Worm (Caenorhabditis elegans) whole organism, L4 larva: ENCODE data around the gene smvt-1.
A peak's percentile ranks its signal among the peaks of the same experiment; 100 is the strongest.

Experiments
- F10B5.3 ChIP-seq: sonication (generic microtip); optimal IDR thresholded peaks from 2 replicates; lab custom pipeline; 2016; ENCODE audit warnings: mild to moderate bottlenecking, missing genetic modification characterization, missing compliant biosample characterization
- F26F4.8 ChIP-seq: fragments of 200-800 bp; sonication (Bioruptor generic); conservative IDR thresholded peaks from 2 replicates; pipeline ENCODE4 v1.3.6; 2022; ENCODE audit warnings: missing genetic modification characterization, missing compliant biosample characterization
- F49E8.2 ChIP-seq: sonication (generic microtip); optimal IDR thresholded peaks from 2 replicates; lab custom pipeline; 2016; ENCODE audit warnings: missing compliant biosample characterization, mild to moderate bottlenecking, missing genetic modification characterization, borderline replicate concordance
- R02D3.7 ChIP-seq: fragments of 150-350 bp; sonication (generic microtip); optimal IDR thresholded peaks from 3 replicates; lab custom pipeline; 2014; ENCODE audit warnings: missing biosample characterization, missing genetic modification characterization
- T26A8.4 ChIP-seq: fragments of 200-800 bp; sonication (Bioruptor generic); IDR thresholded peaks from 2 replicates; pipeline ENCODE4 v1.3.6; 2022; ENCODE audit warnings: missing genetic modification characterization, missing compliant biosample characterization
- Y105C5A.15 ChIP-seq: fragments of 200-800 bp; sonication (Bioruptor generic); IDR thresholded peaks from 2 replicates; pipeline ENCODE4 v1.3.6; 2022; ENCODE audit warnings: missing genetic modification characterization, missing compliant biosample characterization
- ZK337.2 ChIP-seq: fragments of 200-800 bp; sonication (Bioruptor generic); IDR thresholded peaks from 2 replicates; pipeline ENCODE4 v1.3.6; 2022; ENCODE audit warnings: missing genetic modification reagents, missing genetic modification characterization, missing compliant biosample characterization
- aha-1 ChIP-seq: fragments of 150-350 bp; peaks from one replicate; lab custom pipeline; 2014; ENCODE audit warnings: missing biosample characterization, missing genetic modification characterization
- aly-2 ChIP-seq: sonication (generic microtip); optimal IDR thresholded peaks from 2 replicates; lab custom pipeline; 2018; ENCODE audit warnings: missing biosample characterization, missing genetic modification characterization
- arid-1 ChIP-seq: fragments of 200-800 bp; sonication (Bioruptor generic); conservative IDR thresholded peaks from 2 replicates; pipeline ENCODE4 v1.3.6; 2022; ENCODE audit warnings: missing genetic modification reagents, missing genetic modification characterization, missing compliant biosample characterization
- ceh-20 ChIP-seq: fragments of 200-800 bp; sonication (Bioruptor generic); IDR thresholded peaks from 2 replicates; pipeline ENCODE4 v1.3.6; 2022; ENCODE audit warnings: missing genetic modification reagents, missing genetic modification characterization, missing compliant biosample characterization
- ceh-28 ChIP-seq: fragments of 150-350 bp; optimal IDR thresholded peaks from 2 replicates; lab custom pipeline; 2014; ENCODE audit warnings: missing biosample characterization, missing genetic modification reagents, missing genetic modification characterization
- ceh-32 ChIP-seq: sonication (generic microtip); optimal IDR thresholded peaks from 2 replicates; lab custom pipeline; 2016; ENCODE audit warnings: mild to moderate bottlenecking, missing genetic modification characterization, missing compliant biosample characterization; ENCODE audit not compliant: poor library complexity
- ces-1 ChIP-seq: fragments of 150-350 bp; sonication (generic microtip); optimal IDR thresholded peaks from 4 replicates; lab custom pipeline; 2014; ENCODE audit warnings: missing biosample characterization, missing genetic modification reagents, missing genetic modification characterization
- daf-12 ChIP-seq: fragments of 150-350 bp; optimal IDR thresholded peaks from 2 replicates; lab custom pipeline; 2014; ENCODE audit warnings: missing biosample characterization, missing genetic modification reagents, missing genetic modification characterization
- dmd-6 ChIP-seq: fragments of 200-800 bp; sonication (Bioruptor generic); IDR thresholded peaks from 2 replicates; pipeline ENCODE4 v1.3.6; 2022; ENCODE audit warnings: missing genetic modification reagents, missing genetic modification characterization, missing compliant biosample characterization
- duxl-1 ChIP-seq: sonication (generic microtip); optimal IDR thresholded peaks from 2 replicates; lab custom pipeline; 2016; ENCODE audit warnings: mild to moderate bottlenecking, missing genetic modification characterization, moderate library complexity, missing compliant biosample characterization; ENCODE audit not compliant: poor library complexity
- fos-1 ChIP-seq: fragments of 150-350 bp; optimal IDR thresholded peaks from 2 replicates; lab custom pipeline; 2014; ENCODE audit warnings: missing biosample characterization, missing genetic modification characterization
- gei-8 ChIP-seq: fragments of 200-800 bp; sonication (Bioruptor generic); optimal IDR thresholded peaks from 2 replicates; lab custom pipeline; 2018; ENCODE audit warnings: mild to moderate bottlenecking, missing genetic modification characterization, missing compliant biosample characterization
- hif-1 ChIP-seq, 2 experiments: sonication (generic microtip); optimal IDR thresholded peaks; 2 replicates each; lab custom pipeline; 2016 to 2017; ENCODE audit warnings: missing compliant biosample characterization in 2 of 2, missing genetic modification characterization in 2 of 2, missing genetic modification reagents in 2 of 2, missing genotype in 2 of 2, mild to moderate bottlenecking in 1 of 2
- hlh-30 ChIP-seq: sonication (generic microtip); optimal IDR thresholded peaks from 2 replicates; lab custom pipeline; 2017; ENCODE audit warnings: antibody characterized with exemption, mild to moderate bottlenecking, missing genetic modification characterization, missing compliant biosample characterization; ENCODE audit not compliant: insufficient read depth
- hmg-1.1 ChIP-seq: fragments of 200-800 bp; sonication (Bioruptor generic); IDR thresholded peaks from 2 replicates; pipeline ENCODE4 v1.3.6; 2022; ENCODE audit warnings: missing genetic modification reagents, missing genetic modification characterization, missing compliant biosample characterization
- lim-7 ChIP-seq: fragments of 200-800 bp; sonication (Bioruptor generic); IDR thresholded peaks from 2 replicates; pipeline ENCODE4 v1.3.6; 2022; ENCODE audit warnings: missing genetic modification characterization, missing compliant biosample characterization
- lin-1 ChIP-seq: fragments of 200-800 bp; sonication (Bioruptor generic); IDR thresholded peaks from 2 replicates; pipeline ENCODE4 v1.3.6; 2022; ENCODE audit warnings: missing genetic modification reagents, missing genetic modification characterization, missing compliant biosample characterization
- lin-15B ChIP-seq: fragments of 150-350 bp; sonication (generic microtip); optimal IDR thresholded peaks from 3 replicates; lab custom pipeline; 2014; ENCODE audit warnings: missing biosample characterization, missing genetic modification characterization
- lin-38 ChIP-seq: fragments of 200-800 bp; sonication (Bioruptor generic); IDR thresholded peaks from 2 replicates; pipeline ENCODE4 v1.3.6; 2022; ENCODE audit warnings: missing genetic modification reagents, missing genetic modification characterization, missing compliant biosample characterization
- lir-3 ChIP-seq: sonication (generic microtip); optimal IDR thresholded peaks from 2 replicates; lab custom pipeline; 2016; ENCODE audit warnings: mild to moderate bottlenecking, missing genetic modification characterization, missing compliant biosample characterization
- madf-5 ChIP-seq, 2 experiments: fragments of 200-800 bp; sonication (Bioruptor generic); IDR thresholded peaks; 2 replicates each; pipeline ENCODE4 v1.3.6; 2022; ENCODE audit warnings: missing compliant biosample characterization in 2 of 2, missing genetic modification characterization in 2 of 2
- madf-9 ChIP-seq: fragments of 200-800 bp; sonication (Bioruptor generic); conservative IDR thresholded peaks from 2 replicates; pipeline ENCODE4 v1.3.6; 2022; ENCODE audit warnings: missing genetic modification reagents, missing genetic modification characterization, missing compliant biosample characterization
- mxl-2 ChIP-seq: fragments of 200-800 bp; sonication (Bioruptor generic); conservative IDR thresholded peaks from 2 replicates; pipeline ENCODE4 v1.3.6; 2022; ENCODE audit warnings: missing genetic modification reagents, missing genetic modification characterization, missing compliant biosample characterization
- mxl-3 ChIP-seq: fragments of 200-800 bp; sonication (Bioruptor generic); optimal IDR thresholded peaks from 2 replicates; lab custom pipeline; 2018; ENCODE audit warnings: mild to moderate bottlenecking, missing genetic modification characterization, missing compliant biosample characterization
- nhr-11 ChIP-seq: fragments of 150-350 bp; optimal IDR thresholded peaks from 2 replicates; lab custom pipeline; 2014; ENCODE audit warnings: missing biosample characterization, missing genetic modification characterization
- nhr-237 ChIP-seq: sonication (generic microtip); optimal IDR thresholded peaks from 2 replicates; lab custom pipeline; 2017; ENCODE audit warnings: missing biosample characterization, missing genetic modification characterization
- nhr-28 ChIP-seq: fragments of 150-350 bp; optimal IDR thresholded peaks from 2 replicates; lab custom pipeline; 2014; ENCODE audit warnings: missing biosample characterization, missing genetic modification characterization
- nhr-41 ChIP-seq: fragments of 200-800 bp; sonication (Bioruptor generic); IDR thresholded peaks from 2 replicates; pipeline ENCODE4 v1.3.6; 2022; ENCODE audit warnings: missing genetic modification reagents, missing genetic modification characterization, missing compliant biosample characterization
- nhr-42 ChIP-seq: fragments of 200-800 bp; sonication (Bioruptor generic); IDR thresholded peaks from 2 replicates; pipeline ENCODE4 v1.3.6; 2022; ENCODE audit warnings: missing genetic modification characterization, missing compliant biosample characterization
- nhr-77 ChIP-seq: fragments of 150-350 bp; optimal IDR thresholded peaks from 2 replicates; lab custom pipeline; 2014; ENCODE audit warnings: missing biosample characterization, missing genetic modification characterization
- pha-4 ChIP-seq, 2 experiments: fragments of 150-350 bp in 1 of 2; fragments of 200-800 bp in 1 of 2; sonication (Bioruptor generic) in 1 of 2; IDR thresholded peaks in 1 of 2; optimal IDR thresholded peaks in 1 of 2; 2 replicates each; pipeline versions ENCODE4 v1.3.6 to Lab custom; 2014 to 2022; ENCODE audit warnings: missing genetic modification characterization in 2 of 2, missing genetic modification reagents in 2 of 2, missing biosample characterization in 1 of 2, missing compliant biosample characterization in 1 of 2
- php-3 ChIP-seq: fragments of 200-800 bp; sonication (Bioruptor generic); IDR thresholded peaks from 2 replicates; pipeline ENCODE4 v1.3.6; 2022; ENCODE audit warnings: missing genetic modification reagents, missing genetic modification characterization, missing compliant biosample characterization
- pqm-1 ChIP-seq: sonication (generic microtip); optimal IDR thresholded peaks from 2 replicates; lab custom pipeline; 2017; ENCODE audit warnings: missing biosample characterization, missing genetic modification characterization
- skn-1 ChIP-seq: fragments of 150-350 bp; optimal IDR thresholded peaks from 2 replicates; lab custom pipeline; 2014; ENCODE audit warnings: missing biosample characterization, missing genetic modification characterization
- spr-1 ChIP-seq: sonication (generic microtip); optimal IDR thresholded peaks from 2 replicates; lab custom pipeline; 2016; ENCODE audit warnings: mild to moderate bottlenecking, missing genetic modification characterization, missing compliant biosample characterization
- unc-62 ChIP-seq, 3 experiments: fragments of 150-350 bp in 1 of 3; sonication (generic microtip); optimal IDR thresholded peaks in 2 of 3; peaks in 1 of 3; 1 replicate in 1 of 3; 2 replicates in 2 of 3; lab custom pipeline; 2014 to 2017; ENCODE audit warnings: missing biosample characterization in 3 of 3, missing genetic modification characterization in 3 of 3, missing genetic modification reagents in 3 of 3, missing genotype in 1 of 3
- vab-7 ChIP-seq: fragments of 200-800 bp; sonication (Bioruptor generic); IDR thresholded peaks from 2 replicates; pipeline ENCODE4 v1.3.6; 2022; ENCODE audit warnings: missing genetic modification reagents, missing genetic modification characterization, missing compliant biosample characterization
- zip-11 ChIP-seq: fragments of 200-800 bp; sonication (Bioruptor generic); IDR thresholded peaks from 2 replicates; pipeline ENCODE4 v1.3.6; 2022; ENCODE audit warnings: missing genetic modification characterization, missing compliant biosample characterization
- ztf-11 ChIP-seq: fragments of 150-350 bp; optimal IDR thresholded peaks from 2 replicates; lab custom pipeline; 2014; ENCODE audit warnings: missing biosample characterization, missing genetic modification characterization
- ztf-7 ChIP-seq: fragments of 150-350 bp; optimal IDR thresholded peaks from 2 replicates; lab custom pipeline; 2014; ENCODE audit warnings: missing biosample characterization, missing genetic modification characterization

Gene smvt-1

DNA sequence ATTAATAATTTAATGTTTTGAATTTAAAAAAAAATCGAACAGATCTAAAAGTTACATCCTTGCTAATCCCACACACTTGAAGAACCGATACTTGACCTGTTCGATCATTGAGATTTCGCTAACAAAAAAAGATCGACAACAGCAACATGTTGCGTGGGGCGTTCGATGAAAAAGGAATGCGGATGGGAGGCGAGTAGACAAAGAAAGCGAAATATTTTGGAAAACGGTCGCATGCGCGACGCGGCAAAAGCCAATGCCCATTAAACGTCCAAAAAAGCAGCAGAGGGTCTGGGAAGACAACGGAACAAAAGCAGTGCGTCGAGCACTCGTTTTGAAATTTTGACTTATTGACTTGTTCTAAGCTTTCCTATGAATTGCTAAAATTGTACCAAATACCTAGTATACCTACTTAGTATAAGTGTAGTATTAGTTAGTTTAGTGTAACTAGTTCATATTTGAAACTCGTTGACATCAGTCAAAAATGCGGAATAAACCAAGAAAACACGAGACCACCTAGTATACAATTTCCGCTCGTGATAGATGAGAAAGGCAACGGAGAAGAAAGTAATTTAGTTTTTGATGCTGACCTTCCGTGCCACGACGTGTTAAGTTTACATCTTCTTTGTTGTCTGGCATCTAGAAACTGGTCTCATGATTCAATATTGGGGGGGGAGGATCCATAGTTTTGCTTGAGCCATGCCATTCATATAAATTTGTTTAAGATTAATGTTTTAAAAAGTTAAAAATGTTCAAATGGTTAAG, 33.2 kb upstream of the smvt-1 start:
- peak; percentile 79 for TF ChIP-seq hlh-30
- TF ChIP-seq vab-7 (GFP tag; lab: Robert Waterston, UW), result no peak
- peak; percentile 9 for TF ChIP-seq nhr-28 (tag; lab: Kevin White, UChicago)
- 0 out of 2 replicates have a peak, but pooled peaks have one; percentile 29 for TF ChIP-seq hmg-1.1 (GFP tag; lab: Robert Waterston, UW)
- TF ChIP-seq unc-62 (GFP tag; optimal IDR thresholded peaks at IDR 0.05 in 1 of 2; lab: Kevin White, UChicago), result peak in 1 of 2 experiments; percentile 92
- no peak for TF ChIP-seq unc-62 (tag; optimal IDR thresholded peaks at IDR 0.05; lab: Kevin White, UChicago)
- peak; percentile 6 for TF ChIP-seq nhr-11
- TF ChIP-seq F10B5.3 (tag; lab: Kevin White, UChicago), result no peak
- TF ChIP-seq nhr-41 (GFP tag; lab: Robert Waterston, UW), result no peak
- TF ChIP-seq ceh-20 (GFP tag; lab: Robert Waterston, UW), result no peak
- TF ChIP-seq spr-1 (tag; lab: Kevin White, UChicago), result no peak
- TF ChIP-seq fos-1 (tag; lab: Kevin White, UChicago), result no peak
- no peak for TF ChIP-seq aly-2 (tag; lab: Kevin White, UChicago)
- no peak for TF ChIP-seq dmd-6 (GFP tag; lab: Robert Waterston, UW)
- no peak for TF ChIP-seq nhr-42 (GFP tag; lab: Robert Waterston, UW)
- TF ChIP-seq nhr-237 (tag; lab: Kevin White, UChicago), result no peak
- no peak for TF ChIP-seq Y105C5A.15 (GFP tag; lab: Robert Waterston, UW)
- TF ChIP-seq lir-3 (tag; lab: Kevin White, UChicago), result no peak
- TF ChIP-seq aha-1, result peak; percentile 90

DNA sequence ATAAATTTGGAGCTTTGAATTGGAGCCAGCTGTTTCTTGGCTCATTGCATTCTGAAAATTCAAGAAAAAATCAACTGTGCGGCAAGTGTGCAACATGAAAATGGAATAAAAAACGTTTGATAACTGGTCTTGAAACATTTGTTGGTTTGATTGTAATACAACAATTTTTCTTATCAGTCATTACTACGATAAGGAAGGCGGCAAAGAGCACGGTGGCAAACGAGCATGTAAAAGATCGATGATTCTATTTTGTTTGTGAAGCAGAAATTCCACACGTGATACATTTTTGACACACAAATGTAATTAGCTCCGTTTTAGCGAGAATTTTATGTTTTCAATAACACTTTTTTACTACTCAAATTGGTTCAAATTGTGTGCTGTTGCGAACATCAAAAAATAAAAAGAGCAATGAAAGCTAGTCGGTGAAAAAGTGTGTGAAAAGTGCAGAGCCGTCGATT, 31.8 kb upstream of the smvt-1 start, which contains the start of gene H01M10.1:
Gene H01M10.1 (minus strand): TSS at position 51 of the 458 bp plus-strand sequence.
- TF ChIP-seq hif-1 (tag; optimal IDR thresholded peaks at IDR 0.05; lab: Kevin White, UChicago) (no peak), R02D3.7 (no peak), nhr-28 (tag; lab: Kevin White, UChicago) (peak; percentile 82), ceh-20 (GFP tag; lab: Robert Waterston, UW) (no peak), pqm-1 (tag; lab: Kevin White, UChicago) (peak; percentile 75), duxl-1 (tag; lab: Kevin White, UChicago) (no peak), F26F4.8 (no peak), F49E8.2 (tag; lab: Kevin White, UChicago) (no peak), lim-7 (no peak), mxl-3 (GFP tag; lab: Kevin White, UChicago) (peak; percentile 14), T26A8.4 (GFP tag; lab: Robert Waterston, UW) (no peak), nhr-42 (GFP tag; lab: Robert Waterston, UW) (no peak), fos-1 (tag; lab: Kevin White, UChicago) (no peak), nhr-41 (GFP tag; lab: Robert Waterston, UW) (no peak), gei-8 (GFP tag; lab: Kevin White, UChicago) (no peak), ceh-28 (tag; lab: Kevin White, UChicago) (no peak), skn-1 (tag; lab: Kevin White, UChicago) (no peak), lin-1 (no peak), lin-15B (tag; lab: Kevin White, UChicago) (no peak), arid-1 (GFP tag; lab: Robert Waterston, UW) (no peak), ces-1 (GFP tag; lab: Kevin White, UChicago) (no peak), ztf-11 (no peak), lin-38 (GFP tag; lab: Robert Waterston, UW) (no peak), ZK337.2 (no peak), nhr-77 (tag; lab: Kevin White, UChicago) (peak; percentile 73), ceh-32 (no peak), ztf-7 (no peak), mxl-2 (GFP tag; lab: Robert Waterston, UW) (no peak), madf-5 (GFP tag; IDR thresholded peaks at IDR 0.05; lab: Robert Waterston, UW) (no peak), madf-9 (GFP tag; lab: Robert Waterston, UW) (no peak), pha-4 (GFP tag; IDR thresholded peaks at IDR 0.05; lab: Robert Waterston, UW) (no peak), pha-4 (tag; optimal IDR thresholded peaks at IDR 0.05; lab: Kevin White, UChicago) (no peak), daf-12 (tag; lab: Kevin White, UChicago) (no peak), zip-11 (no peak), php-3 (peak; percentile 83)
